Fruit fly (Drosophila melanogaster): ENCODE data around the gene CG31174.

Gene CG31174

dm6 chr3R:21857509-21857908 is 11.8 kb downstream of the CG31174 start (continued):
- TF ChIP-seq achi (GFP tag; optimal IDR thresholded peaks at IDR 0.05) (no peak), CG10669 (GFP tag; optimal IDR thresholded peaks at IDR 0.05) (no peak), Eip93F (GFP tag; optimal IDR thresholded peaks at IDR 0.05) (no peak), net (GFP tag; optimal IDR thresholded peaks at IDR 0.05) (no peak), fkh (GFP tag; optimal IDR thresholded peaks at IDR 0.05) (no peak), CG31627 (GFP tag; optimal IDR thresholded peaks at IDR 0.05) (peak; percentile 2), CG1621 (tag; optimal IDR thresholded peaks at IDR 0.05) (no peak), CG11762 (GFP tag; optimal IDR thresholded peaks at IDR 0.05; ENCODE audit: insufficient read depth) (no peak), Met (GFP tag; optimal IDR thresholded peaks at IDR 0.05) (peak; percentile 40), esn (GFP tag; optimal IDR thresholded peaks at IDR 0.05) (peak; percentile 4), dac (GFP tag; optimal IDR thresholded peaks at IDR 0.05) (no peak), Smox (GFP tag; optimal IDR thresholded peaks at IDR 0.05) (no peak), OdsH (GFP tag; optimal IDR thresholded peaks at IDR 0.05) (peak; percentile 3), CG6808 (GFP tag; optimal IDR thresholded peaks at IDR 0.05) (no peak)

dm6 chr3R:21856873-21857243 is 12.5 kb downstream of the CG31174 start:
- no peak for TF ChIP-seq net (GFP tag; optimal IDR thresholded peaks at IDR 0.05)
- TF ChIP-seq fkh (GFP tag; optimal IDR thresholded peaks at IDR 0.05), result peak; percentile 52

- TF ChIP-seq CG3032 (tag; optimal IDR thresholded peaks at IDR 0.05) (no peak), Eip75B (GFP tag; optimal IDR thresholded peaks at IDR 0.05) (peak; percentile 43), CG1621 (tag; optimal IDR thresholded peaks at IDR 0.05) (peak; percentile 31), Hr39 (GFP tag; optimal IDR thresholded peaks at IDR 0.05) (peak; percentile 47), CG6163 (GFP tag; IDR thresholded peaks at IDR 0.05) (peak; percentile 41), achi (GFP tag; optimal IDR thresholded peaks at IDR 0.05) (peak; percentile 72), eg (GFP tag; IDR thresholded peaks at IDR 0.05) (peak; percentile 65), CG32006 (GFP tag; optimal IDR thresholded peaks at IDR 0.05) (peak; percentile 60), Sox15 (GFP tag; optimal IDR thresholded peaks at IDR 0.05) (peak; percentile 11), Blimp-1 (GFP tag; optimal IDR thresholded peaks at IDR 0.05) (peak; percentile 99), CG6808 (GFP tag; optimal IDR thresholded peaks at IDR 0.05) (no peak), dsx (GFP tag; optimal IDR thresholded peaks at IDR 0.05; ENCODE audit: poor library complexity, severe bottlenecking) (peak; percentile 29), fd85E (GFP tag; optimal IDR thresholded peaks at IDR 0.05) (peak; percentile 1), CG6854 (GFP tag; optimal IDR thresholded peaks at IDR 0.05) (peak; percentile 77), CG3919 (GFP tag; optimal IDR thresholded peaks at IDR 0.05) (peak; percentile 44), CG6276 (GFP tag; optimal IDR thresholded peaks at IDR 0.05) (peak; percentile 14), Hr4 (GFP tag; optimal IDR thresholded peaks at IDR 0.05) (peak; percentile 69), vri (GFP tag; optimal IDR thresholded peaks at IDR 0.05) (peak; percentile 71), net (GFP tag; optimal IDR thresholded peaks at IDR 0.05) (peak; percentile 35), Hr38 (GFP tag; optimal IDR thresholded peaks at IDR 0.05) (no peak), Ets21C (GFP tag; optimal IDR thresholded peaks at IDR 0.05) (no peak), topi (GFP tag; optimal IDR thresholded peaks at IDR 0.05) (peak; percentile 36), CG8119 (GFP tag; IDR thresholded peaks at IDR 0.05) (peak; percentile 64), CG15336 (GFP tag; IDR thresholded peaks at IDR 0.05) (peak; percentile 44), CG8319 (GFP tag; optimal IDR thresholded peaks at IDR 0.05) (no peak), Sox102F (GFP tag; optimal IDR thresholded peaks at IDR 0.05) (peak; percentile 82), CG8632 (GFP tag; optimal IDR thresholded peaks at IDR 0.05) (no peak), cyc (GFP tag; optimal IDR thresholded peaks at IDR 0.05) (no peak), Ets96B (tag; optimal IDR thresholded peaks at IDR 0.05) (no peak), Met (GFP tag; optimal IDR thresholded peaks at IDR 0.05) (peak; percentile 72), salr (GFP tag; optimal IDR thresholded peaks at IDR 0.05) (peak in 1 of 2 experiments; percentile 58), CG9139 (GFP tag; optimal IDR thresholded peaks at IDR 0.05) (no peak), Eip78C (GFP tag) (peak; percentile 92), pdm3 (GFP tag; optimal IDR thresholded peaks at IDR 0.05) (peak; percentile 69), CG6792 (GFP tag; optimal IDR thresholded peaks at IDR 0.05) (peak; percentile 37), CG34406 (GFP tag; optimal IDR thresholded peaks at IDR 0.05) (peak; percentile 22), dac (GFP tag; optimal IDR thresholded peaks at IDR 0.05) (peak; percentile 33), ss (GFP tag; optimal IDR thresholded peaks at IDR 0.05) (peak in 1 of 2 experiments; percentile 25)
Observed at dm6 chr3R:21856098-21856872, 13.0 kb downstream of the CG31174 start, which contains the start of gene glec. glec (minus strand) TSS chr3R:21856266.

Data from whole organism, prepupa.